Fruit fly (Drosophila melanogaster) whole organism, prepupa: ENCODE data around the gene Rtca.

Experiments
- Blimp-1 ChIP-seq: fragments of 200-800 bp; sonication (Bioruptor generic); optimal IDR thresholded peaks from 3 replicates; lab custom pipeline; 2017; ENCODE audit warnings: missing biosample characterization, missing genetic modification characterization, mild to moderate bottlenecking, moderate library complexity, missing genetic modification reagents
- CG10631 ChIP-seq: fragments of 200-800 bp; sonication (Bioruptor generic); optimal IDR thresholded peaks from 2 replicates; lab custom pipeline; 2016; ENCODE audit warnings: missing biosample characterization, missing genetic modification characterization
- CG10669 ChIP-seq: fragments of 200-800 bp; sonication (Bioruptor generic); optimal IDR thresholded peaks from 3 replicates; lab custom pipeline; 2018; ENCODE audit warnings: missing biosample characterization, mild to moderate bottlenecking, missing genetic modification characterization, moderate library complexity
- CG11762 ChIP-seq: fragments of 200-800 bp; sonication (Bioruptor generic); optimal IDR thresholded peaks from 3 replicates; lab custom pipeline; 2016; ENCODE audit warnings: missing biosample characterization, missing genetic modification characterization; ENCODE audit not compliant: insufficient read depth
- CG11902 ChIP-seq: fragments of 200-800 bp; sonication (Bioruptor generic); optimal IDR thresholded peaks from 3 replicates; lab custom pipeline; 2016; ENCODE audit warnings: missing biosample characterization, missing genetic modification characterization
- CG1621 ChIP-seq: fragments of 200-800 bp; sonication (Bioruptor generic); optimal IDR thresholded peaks from 3 replicates; lab custom pipeline; 2018; ENCODE audit warnings: missing biosample characterization, mild to moderate bottlenecking, missing genetic modification characterization
- CG16779 ChIP-seq: fragments of 200-800 bp; sonication (Bioruptor generic); optimal IDR thresholded peaks from 3 replicates; lab custom pipeline; 2017; ENCODE audit warnings: missing biosample characterization, mild to moderate bottlenecking, missing genetic modification characterization
- CG3032 ChIP-seq: fragments of 200-800 bp; optimal IDR thresholded peaks from 2 replicates; lab custom pipeline; 2019; ENCODE audit warnings: missing biosample characterization, mild to moderate bottlenecking, missing genetic modification characterization, moderate library complexity
- CG32006 ChIP-seq: fragments of 200-800 bp; sonication (Bioruptor generic); optimal IDR thresholded peaks from 3 replicates; lab custom pipeline; 2017; ENCODE audit warnings: missing biosample characterization, mild to moderate bottlenecking, missing genetic modification characterization
- CG34406 ChIP-seq: fragments of 200-800 bp; sonication (Bioruptor generic); optimal IDR thresholded peaks from 3 replicates; lab custom pipeline; 2016; ENCODE audit warnings: missing biosample characterization, missing genetic modification characterization
- CG3919 ChIP-seq: fragments of 200-800 bp; sonication (Bioruptor generic); optimal IDR thresholded peaks from 3 replicates; lab custom pipeline; 2016; ENCODE audit warnings: missing biosample characterization, missing genetic modification characterization
- CG6163 ChIP-seq: fragments of 200-800 bp; sonication (Bioruptor generic); IDR thresholded peaks from 3 replicates; pipeline ENCODE4 v1.3.6; 2022; ENCODE audit warnings: missing biosample characterization, missing genetic modification characterization
- CG6276 ChIP-seq: fragments of 200-800 bp; sonication (Bioruptor generic); optimal IDR thresholded peaks from 2 replicates; lab custom pipeline; 2017; ENCODE audit warnings: missing biosample characterization, mild to moderate bottlenecking, missing genetic modification characterization
- CG6808 ChIP-seq: fragments of 200-800 bp; sonication (Bioruptor generic); optimal IDR thresholded peaks from 3 replicates; lab custom pipeline; 2017; ENCODE audit warnings: missing biosample characterization, missing genetic modification characterization, mild to moderate bottlenecking, moderate library complexity, missing genetic modification reagents
- CG6854 ChIP-seq: fragments of 200-800 bp; sonication (Bioruptor generic); optimal IDR thresholded peaks from 2 replicates; lab custom pipeline; 2017; ENCODE audit warnings: missing biosample characterization, mild to moderate bottlenecking, missing genetic modification characterization
- CG7368 ChIP-seq: fragments of 200-800 bp; sonication (Bioruptor generic); optimal IDR thresholded peaks from 3 replicates; lab custom pipeline; 2016; ENCODE audit warnings: missing biosample characterization, missing genetic modification characterization
- CG8119 ChIP-seq: fragments of 200-800 bp; sonication (Bioruptor generic); IDR thresholded peaks from 3 replicates; pipeline ENCODE4 v1.3.6; 2022; ENCODE audit warnings: missing biosample characterization, missing genetic modification characterization
- CG8319 ChIP-seq: fragments of 200-800 bp; sonication (Bioruptor generic); optimal IDR thresholded peaks from 3 replicates; lab custom pipeline; 2016; ENCODE audit warnings: missing biosample characterization, missing genetic modification characterization
- CG9139 ChIP-seq: fragments of 200-800 bp; sonication (Bioruptor generic); optimal IDR thresholded peaks from 3 replicates; lab custom pipeline; 2017; ENCODE audit warnings: missing biosample characterization, mild to moderate bottlenecking, missing genetic modification characterization
- Eip75B ChIP-seq: fragments of 200-800 bp; sonication (Bioruptor generic); optimal IDR thresholded peaks from 3 replicates; lab custom pipeline; 2016; ENCODE audit warnings: missing biosample characterization, missing genetic modification characterization
- Eip78C ChIP-seq: fragments of 200-800 bp; sonication (Bioruptor generic); peaks from one replicate; lab custom pipeline; 2016; ENCODE audit warnings: missing biosample characterization, missing genetic modification characterization
- Eip93F ChIP-seq: fragments of 200-800 bp; sonication (Bioruptor generic); optimal IDR thresholded peaks from 2 replicates; lab custom pipeline; 2016; ENCODE audit warnings: missing biosample characterization, mild to moderate bottlenecking, missing genetic modification characterization
- Ets21C ChIP-seq: fragments of 200-800 bp; sonication (Bioruptor generic); optimal IDR thresholded peaks from 3 replicates; lab custom pipeline; 2016; ENCODE audit warnings: missing biosample characterization, missing genetic modification characterization
- Ets96B ChIP-seq: fragments of 200-800 bp; optimal IDR thresholded peaks from 2 replicates; lab custom pipeline; 2019; ENCODE audit warnings: missing biosample characterization, mild to moderate bottlenecking, missing genetic modification characterization, moderate library complexity
- Gug ChIP-seq: fragments of 200-800 bp; sonication (Bioruptor generic); IDR thresholded peaks from 2 replicates; pipeline ENCODE4 v1.3.6; 2022; ENCODE audit warnings: missing biosample characterization, missing genetic modification characterization
- Hr38 ChIP-seq: sonication (Bioruptor generic); optimal IDR thresholded peaks from 2 replicates; lab custom pipeline; 2016; ENCODE audit warnings: missing biosample characterization, missing genetic modification characterization
- Hr39 ChIP-seq: fragments of 200-800 bp; sonication (Bioruptor generic); optimal IDR thresholded peaks from 2 replicates; lab custom pipeline; 2016; ENCODE audit warnings: missing biosample characterization, missing genetic modification characterization
- Lpt ChIP-seq: fragments of 200-800 bp; sonication (Bioruptor generic); optimal IDR thresholded peaks from 3 replicates; lab custom pipeline; 2016; ENCODE audit warnings: missing biosample characterization, missing genetic modification characterization
- Met ChIP-seq: fragments of 200-800 bp; sonication (Bioruptor generic); optimal IDR thresholded peaks from 3 replicates; lab custom pipeline; 2016; ENCODE audit warnings: missing biosample characterization, missing genetic modification characterization
- OdsH ChIP-seq: fragments of 200-800 bp; sonication (Bioruptor generic); optimal IDR thresholded peaks from 3 replicates; lab custom pipeline; 2016; ENCODE audit warnings: missing biosample characterization, missing genetic modification characterization
- Smox ChIP-seq: fragments of 200-800 bp; sonication (Bioruptor generic); optimal IDR thresholded peaks from 3 replicates; lab custom pipeline; 2016; ENCODE audit warnings: missing biosample characterization, missing genetic modification characterization
- Sox102F ChIP-seq: fragments of 200-800 bp; sonication (Bioruptor generic); optimal IDR thresholded peaks from 2 replicates; lab custom pipeline; 2016; ENCODE audit warnings: missing biosample characterization, mild to moderate bottlenecking, missing genetic modification characterization
- Sox14 ChIP-seq: fragments of 200-800 bp; sonication (Bioruptor generic); optimal IDR thresholded peaks from 3 replicates; lab custom pipeline; 2016; ENCODE audit warnings: missing biosample characterization, missing genetic modification characterization
- achi ChIP-seq: fragments of 200-800 bp; sonication (Bioruptor generic); optimal IDR thresholded peaks from 3 replicates; lab custom pipeline; 2016; ENCODE audit warnings: missing biosample characterization, missing genetic modification characterization
- acj6 ChIP-seq: fragments of 200-800 bp; sonication (Bioruptor generic); optimal IDR thresholded peaks from 3 replicates; lab custom pipeline; 2016; ENCODE audit warnings: missing biosample characterization, missing genetic modification characterization
- cyc ChIP-seq: fragments of 200-800 bp; sonication (Bioruptor generic); optimal IDR thresholded peaks from 3 replicates; lab custom pipeline; 2016; ENCODE audit warnings: missing biosample characterization, missing genetic modification characterization
- eg ChIP-seq: fragments of 200-800 bp; sonication (Bioruptor generic); IDR thresholded peaks from 3 replicates; pipeline ENCODE4 v1.3.6; 2022; ENCODE audit warnings: missing biosample characterization, missing genetic modification characterization
- fd59A ChIP-seq: fragments of 200-800 bp; sonication (Bioruptor generic); optimal IDR thresholded peaks from 2 replicates; lab custom pipeline; 2017; ENCODE audit warnings: missing biosample characterization, mild to moderate bottlenecking, missing genetic modification characterization, missing genetic modification reagents
- fd85E ChIP-seq: fragments of 200-800 bp; sonication (Bioruptor generic); optimal IDR thresholded peaks from 3 replicates; lab custom pipeline; 2016; ENCODE audit warnings: missing biosample characterization, missing genetic modification characterization
- fkh ChIP-seq: fragments of 200-800 bp; sonication (Bioruptor generic); optimal IDR thresholded peaks from 3 replicates; lab custom pipeline; 2017; ENCODE audit warnings: missing biosample characterization, mild to moderate bottlenecking, missing genetic modification characterization, moderate library complexity
- lz ChIP-seq: fragments of 200-800 bp; sonication (Bioruptor generic); optimal IDR thresholded peaks from 3 replicates; lab custom pipeline; 2016; ENCODE audit warnings: missing biosample characterization, missing genetic modification characterization
- net ChIP-seq: fragments of 200-800 bp; sonication (Bioruptor generic); optimal IDR thresholded peaks from 3 replicates; lab custom pipeline; 2016; ENCODE audit warnings: missing biosample characterization, missing genetic modification characterization
- pdm3 ChIP-seq: fragments of 200-800 bp; sonication (Bioruptor generic); optimal IDR thresholded peaks from 3 replicates; lab custom pipeline; 2016; ENCODE audit warnings: missing biosample characterization, missing genetic modification characterization
- salr ChIP-seq, 2 experiments: fragments of 200-800 bp; sonication (Bioruptor generic); optimal IDR thresholded peaks; 3 replicates each; lab custom pipeline; 2016 to 2018; ENCODE audit warnings: missing biosample characterization in 2 of 2, missing genetic modification characterization in 2 of 2, mild to moderate bottlenecking in 1 of 2
- spab ChIP-seq: fragments of 200-800 bp; sonication (Bioruptor generic); optimal IDR thresholded peaks from 2 replicates; lab custom pipeline; 2017; ENCODE audit warnings: missing biosample characterization, mild to moderate bottlenecking, missing genetic modification characterization, missing genetic modification reagents
- ss ChIP-seq, 2 experiments: fragments of 200-800 bp; sonication (Bioruptor generic); optimal IDR thresholded peaks; 2 replicates in 1 of 2; 3 replicates in 1 of 2; lab custom pipeline; 2017 to 2018; ENCODE audit warnings: mild to moderate bottlenecking in 2 of 2, missing biosample characterization in 2 of 2, missing genetic modification characterization in 2 of 2, moderate library complexity in 1 of 2
- svp ChIP-seq: fragments of 200-800 bp; sonication (Bioruptor generic); peaks from one replicate; lab custom pipeline; 2016; ENCODE audit warnings: missing biosample characterization, missing genetic modification characterization
- topi ChIP-seq: fragments of 200-800 bp; sonication (Bioruptor generic); optimal IDR thresholded peaks from 3 replicates; lab custom pipeline; 2016; ENCODE audit warnings: missing biosample characterization, missing genetic modification characterization
- vri ChIP-seq: fragments of 200-800 bp; sonication (Bioruptor generic); optimal IDR thresholded peaks from 3 replicates; lab custom pipeline; 2016; ENCODE audit warnings: missing biosample characterization, mild to moderate bottlenecking, missing genetic modification characterization

The Rtca gene

dm6 chrX:2036383-2036782 is 35.8 kb upstream of the Rtca start:
- peak; percentile 13 for TF ChIP-seq CG9139 (GFP tag; lab: Kevin White, UChicago)
- peak; percentile 40; the same call in 1 of the 3 replicates for TF ChIP-seq eg (GFP tag; lab: Robert Waterston, UW)
- peak; percentile 53 for TF ChIP-seq CG6854 (GFP tag; lab: Kevin White, UChicago)
- no peak for TF ChIP-seq Blimp-1 (GFP tag; lab: Kevin White, UChicago)
- peak in 1 of 2 experiments; percentile 20 for TF ChIP-seq ss (GFP tag; optimal IDR thresholded peaks at IDR 0.05; lab: Kevin White, UChicago)
- no peak for TF ChIP-seq Sox102F (GFP tag; lab: Kevin White, UChicago)
- no peak for TF ChIP-seq CG34406 (GFP tag; lab: Kevin White, UChicago)
- peak; percentile 37; the same call in 1 of the 3 replicates for TF ChIP-seq CG6163 (GFP tag; lab: Robert Waterston, UW)
- TF ChIP-seq net (GFP tag; lab: Kevin White, UChicago), result peak; percentile 22
- TF ChIP-seq CG10669 (GFP tag; lab: Kevin White, UChicago), result no peak
- peak; percentile 7 for TF ChIP-seq Eip78C (GFP tag; lab: Kevin White, UChicago)

- TF ChIP-seq Smox (GFP tag; lab: Kevin White, UChicago) (peak; percentile 0), Eip75B (GFP tag; lab: Kevin White, UChicago) (peak; percentile 29), Lpt (peak; percentile 24), CG3032 (tag; lab: Kevin White, UChicago) (no peak), Met (peak; percentile 53), CG16779 (tag; lab: Kevin White, UChicago) (no peak), fkh (no peak), Ets21C (GFP tag; lab: Kevin White, UChicago) (peak; percentile 14), fd85E (GFP tag; lab: Kevin White, UChicago) (no peak), lz (peak; percentile 54), CG8319 (GFP tag; lab: Kevin White, UChicago) (no peak), Sox14 (GFP tag; lab: Kevin White, UChicago) (peak; percentile 28), cyc (GFP tag; lab: Kevin White, UChicago) (peak; percentile 21), acj6 (GFP tag; lab: Kevin White, UChicago) (peak; percentile 19), OdsH (GFP tag; lab: Kevin White, UChicago) (peak; percentile 34), Gug (no peak), CG10669 (GFP tag; lab: Kevin White, UChicago) (no peak), CG10631 (no peak), vri (GFP tag; lab: Kevin White, UChicago) (no peak), CG11902 (GFP tag; lab: Kevin White, UChicago) (no peak), CG6276 (peak; percentile 42), CG9139 (GFP tag; lab: Kevin White, UChicago) (no peak), pdm3 (GFP tag; lab: Kevin White, UChicago) (peak; percentile 23), Hr39 (peak; percentile 28), fd59A (no peak), CG8119 (peak; percentile 38; the same call in 1 of the 3 replicates), Hr38 (GFP tag; lab: Kevin White, UChicago) (no peak), CG11762 (GFP tag; lab: Kevin White, UChicago) (no peak), Eip93F (GFP tag; lab: Kevin White, UChicago) (no peak), achi (GFP tag; lab: Kevin White, UChicago) (peak; percentile 8), CG6808 (peak; percentile 15), svp (GFP tag; lab: Kevin White, UChicago) (peak; percentile 68), topi (GFP tag; lab: Kevin White, UChicago) (peak; percentile 40), CG6163 (GFP tag; lab: Robert Waterston, UW) (no peak), CG32006 (GFP tag; lab: Kevin White, UChicago) (peak; percentile 72), CG3919 (peak; percentile 29), salr (GFP tag; optimal IDR thresholded peaks at IDR 0.05; lab: Kevin White, UChicago) (no peak), spab (no peak), eg (GFP tag; lab: Robert Waterston, UW) (no peak), CG1621 (tag; lab: Kevin White, UChicago) (no peak), CG7368 (GFP tag; lab: Kevin White, UChicago) (no peak), Ets96B (tag; lab: Kevin White, UChicago) (no peak)
Observed at dm6 chrX:2036800-2037488, 35.3 kb upstream of the Rtca start.
